Worm (Caenorhabditis elegans) whole organism, young adult: ENCODE data around the gene txt-12.
A peak's percentile ranks its signal among the peaks of the same experiment; 100 is the strongest.

Source experiments
- B0035.1 ChIP-seq: sonication (generic microtip); optimal IDR thresholded peaks from 2 replicates; lab custom pipeline; 2016; ENCODE audit warnings: missing genetic modification characterization, mild to moderate bottlenecking, missing compliant biosample characterization, missing genotype, missing genetic modification reagents
- B0336.3 ChIP-seq: fragments of 200-800 bp; sonication (Bioruptor generic); IDR thresholded peaks from 2 replicates; pipeline ENCODE4 v1.3.6; 2022; ENCODE audit warnings: missing genetic modification characterization, missing compliant biosample characterization
- C17E4.6 ChIP-seq: fragments of 200-800 bp; sonication (Bioruptor generic); IDR thresholded peaks from 2 replicates; pipeline ENCODE4 v1.3.6; 2022; ENCODE audit warnings: missing genetic modification reagents, missing genetic modification characterization, missing compliant biosample characterization
- F10E7.11 ChIP-seq: sonication (generic microtip); optimal IDR thresholded peaks from 2 replicates; lab custom pipeline; 2017; ENCODE audit warnings: mild to moderate bottlenecking, missing genetic modification characterization, moderate library complexity, missing compliant biosample characterization
- F39B2.1 ChIP-seq: fragments of 200-800 bp; sonication (Bioruptor generic); IDR thresholded peaks from 2 replicates; pipeline ENCODE4 v1.3.6; 2022; ENCODE audit warnings: missing genetic modification reagents, missing genetic modification characterization, missing compliant biosample characterization
- F49E8.2 ChIP-seq: sonication (generic microtip); optimal IDR thresholded peaks from 3 replicates; lab custom pipeline; 2017; ENCODE audit warnings: missing genetic modification characterization, mild to moderate bottlenecking, missing compliant biosample characterization, antibody characterized with exemption, moderate library complexity; ENCODE audit not compliant: insufficient read depth
- F52B5.7 ChIP-seq: sonication (generic microtip); optimal IDR thresholded peaks from 2 replicates; lab custom pipeline; 2016; ENCODE audit warnings: mild to moderate bottlenecking, missing genetic modification characterization, missing compliant biosample characterization
- F57C9.4 ChIP-seq: sonication (generic microtip); optimal IDR thresholded peaks from 2 replicates; lab custom pipeline; 2017; ENCODE audit warnings: mild to moderate bottlenecking, missing genetic modification characterization, missing compliant biosample characterization
- K12H6.12 ChIP-seq: fragments of 200-800 bp; sonication (Bioruptor generic); optimal IDR thresholded peaks from 2 replicates; lab custom pipeline; 2018; ENCODE audit warnings: mild to moderate bottlenecking, missing genetic modification characterization, missing compliant biosample characterization
- T07F8.4 ChIP-seq: sonication (generic microtip); optimal IDR thresholded peaks from 2 replicates; lab custom pipeline; 2016; ENCODE audit warnings: mild to moderate bottlenecking, missing genetic modification characterization, moderate library complexity, missing compliant biosample characterization
- T26A5.8 ChIP-seq: sonication (generic microtip); optimal IDR thresholded peaks from 2 replicates; lab custom pipeline; 2016; ENCODE audit warnings: missing genetic modification characterization, missing compliant biosample characterization
- Y56A3A.18 ChIP-seq: fragments of 200-800 bp; sonication (Bioruptor generic); IDR thresholded peaks from 2 replicates; pipeline ENCODE4 v1.3.6; 2022; ENCODE audit warnings: missing genetic modification reagents, missing genetic modification characterization, missing compliant biosample characterization
- akir-1 ChIP-seq: fragments of 200-800 bp; sonication (Bioruptor generic); optimal IDR thresholded peaks from 2 replicates; lab custom pipeline; 2018; ENCODE audit warnings: mild to moderate bottlenecking, missing genetic modification characterization, moderate library complexity, missing compliant biosample characterization
- aptf-3 ChIP-seq: fragments of 200-800 bp; sonication (Bioruptor generic); IDR thresholded peaks from 2 replicates; pipeline ENCODE4 v1.3.6; 2022; ENCODE audit warnings: missing genetic modification characterization, missing compliant biosample characterization
- bed-1 ChIP-seq: fragments of 200-800 bp; sonication (Bioruptor generic); IDR thresholded peaks from 2 replicates; pipeline ENCODE4 v1.3.6; 2022; ENCODE audit warnings: missing genetic modification reagents, missing genetic modification characterization, missing compliant biosample characterization
- bed-2 ChIP-seq: fragments of 200-800 bp; sonication (Bioruptor generic); IDR thresholded peaks from 2 replicates; pipeline ENCODE4 v1.3.6; 2022; ENCODE audit warnings: missing genetic modification reagents, missing genetic modification characterization, missing compliant biosample characterization
- cebp-1 ChIP-seq, 2 experiments: fragments of 200-800 bp in 1 of 2; sonication (Bioruptor generic) in 1 of 2; sonication (generic microtip) in 1 of 2; IDR thresholded peaks in 1 of 2; optimal IDR thresholded peaks in 1 of 2; 2 replicates each; pipeline versions ENCODE4 v1.3.6 to Lab custom; 2017 to 2022; ENCODE audit warnings: missing compliant biosample characterization in 2 of 2, missing genetic modification characterization in 2 of 2, mild to moderate bottlenecking in 1 of 2, missing genetic modification reagents in 1 of 2, moderate library complexity in 1 of 2
- ceh-58 ChIP-seq: fragments of 200-800 bp; sonication (Bioruptor generic); IDR thresholded peaks from 2 replicates; pipeline ENCODE4 v1.3.6; 2022; ENCODE audit warnings: missing genetic modification characterization, missing compliant biosample characterization
- ceh-91 ChIP-seq: fragments of 200-800 bp; sonication (Bioruptor generic); IDR thresholded peaks from 2 replicates; pipeline ENCODE4 v1.3.6; 2022; ENCODE audit warnings: missing genetic modification reagents, missing genetic modification characterization, missing compliant biosample characterization
- efl-1 ChIP-seq: fragments of 150-350 bp; optimal IDR thresholded peaks from 2 replicates; lab custom pipeline; 2014; ENCODE audit warnings: missing biosample characterization, missing genetic modification reagents, missing genetic modification characterization
- ets-4 ChIP-seq: fragments of 200-800 bp; sonication (Bioruptor generic); optimal IDR thresholded peaks from 2 replicates; lab custom pipeline; 2018; ENCODE audit warnings: mild to moderate bottlenecking, missing genetic modification characterization, missing compliant biosample characterization
- fkh-3 ChIP-seq: sonication (generic microtip); optimal IDR thresholded peaks from 2 replicates; lab custom pipeline; 2016; ENCODE audit warnings: mild to moderate bottlenecking, missing genetic modification characterization, missing compliant biosample characterization
- hlh-12 ChIP-seq: sonication (generic microtip); optimal IDR thresholded peaks from 2 replicates; lab custom pipeline; 2016; ENCODE audit warnings: missing genetic modification characterization, missing compliant biosample characterization
- hrde-1 ChIP-seq: sonication (generic microtip); optimal IDR thresholded peaks from 2 replicates; lab custom pipeline; 2016; ENCODE audit warnings: missing genetic modification characterization, mild to moderate bottlenecking, missing compliant biosample characterization, moderate library complexity, missing genotype, missing genetic modification reagents, borderline replicate concordance
- let-607 ChIP-seq, 2 experiments: fragments of 200-800 bp in 1 of 2; sonication (Bioruptor generic) in 1 of 2; sonication (generic microtip) in 1 of 2; optimal IDR thresholded peaks; 2 replicates each; lab custom pipeline; 2016 to 2018; ENCODE audit warnings: mild to moderate bottlenecking in 2 of 2, missing compliant biosample characterization in 2 of 2, missing genetic modification characterization in 2 of 2, moderate library complexity in 2 of 2, missing genotype in 1 of 2
- lin-26 ChIP-seq: fragments of 200-800 bp; sonication (Bioruptor generic); IDR thresholded peaks from 2 replicates; pipeline ENCODE4 v1.3.6; 2022; ENCODE audit warnings: missing genetic modification reagents, missing genetic modification characterization, missing compliant biosample characterization
- lin-54 ChIP-seq: fragments of 200-800 bp; sonication (Bioruptor generic); optimal IDR thresholded peaks from 2 replicates; lab custom pipeline; 2018; ENCODE audit warnings: mild to moderate bottlenecking, missing genetic modification characterization, missing compliant biosample characterization
- lir-1 ChIP-seq: fragments of 200-800 bp; sonication (Bioruptor generic); conservative IDR thresholded peaks from 2 replicates; pipeline ENCODE4 v1.3.6; 2022; ENCODE audit warnings: missing genetic modification reagents, missing genetic modification characterization, missing compliant biosample characterization
- lsy-27 ChIP-seq: sonication (generic microtip); optimal IDR thresholded peaks from 2 replicates; lab custom pipeline; 2017; ENCODE audit warnings: missing genetic modification characterization, mild to moderate bottlenecking, missing compliant biosample characterization, antibody characterized with exemption, missing genotype, borderline replicate concordance; ENCODE audit not compliant: insufficient read depth
- mel-28 ChIP-seq: sonication (generic microtip); optimal IDR thresholded peaks from 2 replicates; lab custom pipeline; 2016; ENCODE audit warnings: borderline replicate concordance, mild to moderate bottlenecking, missing genetic modification characterization, missing compliant biosample characterization
- mxl-1 ChIP-seq: sonication (generic microtip); optimal IDR thresholded peaks from 2 replicates; lab custom pipeline; 2016; ENCODE audit warnings: missing genetic modification characterization, missing compliant biosample characterization
- nfya-1 ChIP-seq: sonication (generic microtip); optimal IDR thresholded peaks from 2 replicates; lab custom pipeline; 2017; ENCODE audit warnings: antibody characterized with exemption, missing compliant biosample characterization, missing genetic modification characterization, borderline replicate concordance; ENCODE audit not compliant: insufficient read depth
- nfya-2 ChIP-seq: fragments of 200-800 bp; sonication (Bioruptor generic); IDR thresholded peaks from 2 replicates; pipeline ENCODE4 v1.3.6; 2022; ENCODE audit warnings: missing genetic modification reagents, missing genetic modification characterization, missing compliant biosample characterization
- nhr-120 ChIP-seq: fragments of 200-800 bp; sonication (Bioruptor generic); IDR thresholded peaks from 2 replicates; pipeline ENCODE4 v1.3.6; 2022; ENCODE audit warnings: missing genetic modification characterization, missing compliant biosample characterization
- nhr-179 ChIP-seq: sonication (generic microtip); optimal IDR thresholded peaks from 2 replicates; lab custom pipeline; 2016; ENCODE audit warnings: mild to moderate bottlenecking, missing genetic modification characterization, missing compliant biosample characterization
- pbrm-1 ChIP-seq: fragments of 200-800 bp; sonication (Bioruptor generic); IDR thresholded peaks from 2 replicates; pipeline ENCODE4 v1.3.6; 2022; ENCODE audit warnings: missing genetic modification reagents, missing genetic modification characterization, missing compliant biosample characterization
- sea-2 ChIP-seq: fragments of 200-800 bp; sonication (Bioruptor generic); IDR thresholded peaks from 2 replicates; pipeline ENCODE4 v1.3.6; 2022; ENCODE audit warnings: missing genetic modification characterization, missing compliant biosample characterization
- snpc-1.1 ChIP-seq: sonication (generic microtip); optimal IDR thresholded peaks from 2 replicates; lab custom pipeline; 2017; ENCODE audit warnings: missing genetic modification characterization, mild to moderate bottlenecking, missing compliant biosample characterization, antibody characterized with exemption, moderate library complexity, missing genotype, missing genetic modification reagents; ENCODE audit not compliant: insufficient read depth
- snpc-1.3 ChIP-seq: sonication (generic microtip); optimal IDR thresholded peaks from 2 replicates; lab custom pipeline; 2017; ENCODE audit warnings: missing genetic modification characterization, mild to moderate bottlenecking, missing compliant biosample characterization, antibody characterized with exemption, moderate library complexity, missing genotype, missing genetic modification reagents; ENCODE audit not compliant: insufficient read depth
- somi-1 ChIP-seq: fragments of 200-800 bp; sonication (Bioruptor generic); optimal IDR thresholded peaks from 2 replicates; lab custom pipeline; 2018; ENCODE audit warnings: mild to moderate bottlenecking, missing genetic modification characterization, missing compliant biosample characterization
- tbp1 ChIP-seq: fragments of 200-800 bp; sonication (Bioruptor generic); optimal IDR thresholded peaks from 2 replicates; lab custom pipeline; 2018; ENCODE audit warnings: mild to moderate bottlenecking, missing genetic modification characterization, missing compliant biosample characterization
- tbx-9 ChIP-seq: sonication (generic microtip); optimal IDR thresholded peaks from 2 replicates; lab custom pipeline; 2016; ENCODE audit warnings: borderline replicate concordance, missing genetic modification characterization, inconsistent platforms, missing compliant biosample characterization
- unc-130 ChIP-seq: sonication (generic microtip); optimal IDR thresholded peaks from 2 replicates; lab custom pipeline; 2016; ENCODE audit warnings: missing genetic modification reagents, missing genetic modification characterization, missing compliant biosample characterization
- zfh-2 ChIP-seq: fragments of 200-800 bp; sonication (Bioruptor generic); conservative IDR thresholded peaks from 2 replicates; pipeline ENCODE4 v1.3.6; 2022; ENCODE audit warnings: missing genetic modification reagents, missing genetic modification characterization, missing compliant biosample characterization
- ztf-22 ChIP-seq: fragments of 200-800 bp; sonication (Bioruptor generic); optimal IDR thresholded peaks from 2 replicates; lab custom pipeline; 2018; ENCODE audit warnings: mild to moderate bottlenecking, missing genetic modification characterization, moderate library complexity, missing compliant biosample characterization
- ztf-28 ChIP-seq: fragments of 200-800 bp; sonication (Bioruptor generic); IDR thresholded peaks from 2 replicates; pipeline ENCODE4 v1.3.6; 2022; ENCODE audit warnings: missing genetic modification reagents, missing genetic modification characterization, missing compliant biosample characterization
- ztf-3 ChIP-seq: fragments of 200-800 bp; sonication (Bioruptor generic); optimal IDR thresholded peaks from 2 replicates; lab custom pipeline; 2018; ENCODE audit warnings: mild to moderate bottlenecking, missing genetic modification characterization, missing compliant biosample characterization
- ztf-6 ChIP-seq: fragments of 200-800 bp; sonication (Bioruptor generic); IDR thresholded peaks from 2 replicates; pipeline ENCODE4 v1.3.6; 2022; ENCODE audit warnings: missing genetic modification reagents, missing genetic modification characterization, missing compliant biosample characterization

Gene txt-12

DNA sequence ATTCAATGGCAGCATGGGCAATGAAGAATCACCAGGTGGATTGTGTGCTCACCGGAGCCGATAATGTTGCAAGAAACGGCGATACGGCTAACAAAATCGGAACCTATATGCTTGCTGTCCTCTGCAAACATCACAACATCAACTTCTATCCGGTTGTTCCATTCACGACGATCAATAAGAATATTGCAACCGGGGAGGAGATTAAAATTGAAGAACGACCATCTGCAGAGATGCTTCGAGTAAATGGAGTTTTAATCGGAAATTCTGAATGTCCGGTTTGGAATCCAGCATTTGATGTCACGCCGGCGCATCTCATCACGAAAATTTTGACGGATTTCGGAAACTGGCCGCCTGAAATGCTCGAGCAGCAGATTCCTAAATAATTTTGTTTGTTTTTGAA lies 9.1 kb upstream of the txt-12 start (continued):
- TF ChIP-seq lsy-27 (tag; lab: Kevin White, UChicago) (no peak), nfya-1 (no peak), tbp1 (GFP tag; lab: Kevin White, UChicago) (peak; percentile 53), hrde-1 (tag; lab: Kevin White, UChicago) (no peak), F52B5.7 (tag; lab: Kevin White, UChicago) (no peak), bed-1 (GFP tag; lab: Robert Waterston, UW) (no peak), efl-1 (no peak), B0336.3 (GFP tag; lab: Robert Waterston, UW) (peak; percentile 82), fkh-3 (tag; lab: Kevin White, UChicago) (no peak), B0035.1 (no peak), T07F8.4 (tag; lab: Kevin White, UChicago) (peak; percentile 34), C17E4.6 (GFP tag; lab: Robert Waterston, UW) (no peak), T26A5.8 (tag; lab: Kevin White, UChicago) (no peak), zfh-2 (GFP tag; lab: Robert Waterston, UW) (no peak), aptf-3 (no peak), ceh-58 (no peak), Y56A3A.18 (GFP tag; lab: Robert Waterston, UW) (no peak), snpc-1.3 (tag; lab: Kevin White, UChicago) (no peak), F57C9.4 (tag; lab: Kevin White, UChicago) (peak; percentile 4), nhr-120 (GFP tag; lab: Robert Waterston, UW) (no peak), lin-54 (GFP tag; lab: Kevin White, UChicago) (peak; percentile 27), ztf-6 (no peak), ztf-3 (GFP tag; lab: Kevin White, UChicago) (no peak), lir-1 (no peak), F10E7.11 (tag; lab: Kevin White, UChicago) (peak; percentile 22), ceh-91 (no peak), ztf-28 (GFP tag; lab: Robert Waterston, UW) (no peak), nhr-179 (tag; lab: Kevin White, UChicago) (no peak), F49E8.2 (tag; lab: Kevin White, UChicago) (no peak), ztf-22 (GFP tag; lab: Kevin White, UChicago) (peak; percentile 5), akir-1 (GFP tag; lab: Kevin White, UChicago) (no peak), unc-130 (GFP tag; lab: Kevin White, UChicago) (no peak), cebp-1 (GFP tag; IDR thresholded peaks at IDR 0.05; lab: Robert Waterston, UW) (no peak), cebp-1 (tag; optimal IDR thresholded peaks at IDR 0.05; lab: Kevin White, UChicago) (peak; percentile 65), mxl-1 (tag; lab: Kevin White, UChicago) (no peak), pbrm-1 (GFP tag; lab: Robert Waterston, UW) (no peak), F39B2.1 (GFP tag; lab: Robert Waterston, UW) (no peak), ets-4 (GFP tag; lab: Kevin White, UChicago) (no peak), nfya-2 (GFP tag; lab: Robert Waterston, UW) (no peak), hlh-12 (tag; lab: Kevin White, UChicago) (no peak), mel-28 (tag; lab: Kevin White, UChicago) (no peak), somi-1 (no peak), lin-26 (no peak), K12H6.12 (tag; lab: Kevin White, UChicago) (no peak), snpc-1.1 (tag; lab: Kevin White, UChicago) (no peak), sea-2 (GFP tag; lab: Robert Waterston, UW) (no peak), bed-2 (GFP tag; lab: Robert Waterston, UW) (no peak), let-607 (tag; optimal IDR thresholded peaks at IDR 0.05; lab: Kevin White, UChicago) (no peak), tbx-9 (no peak)
